Fruit fly (Drosophila melanogaster) whole organism, embryonic: ENCODE results near the gene mRpS35.

Experiments used
- Ada2b ChIP-seq: fragments of 200-800 bp; sonication (Bioruptor generic); IDR thresholded peaks from 2 replicates; pipeline ENCODE4 v1.3.6; 2022; ENCODE audit warnings: missing biosample characterization, missing genetic modification characterization
- Atf6 ChIP-seq: fragments of 200-800 bp; sonication (Bioruptor generic); IDR thresholded peaks from 2 replicates; pipeline ENCODE4 v1.3.6; 2022; ENCODE audit warnings: missing biosample characterization, missing genetic modification characterization
- CG10959 ChIP-seq: fragments of 200-800 bp; sonication (Bioruptor generic); IDR thresholded peaks from 2 replicates; pipeline ENCODE4 v1.3.6; 2022; ENCODE audit warnings: missing biosample characterization, missing genetic modification characterization
- CG11085 ChIP-seq: fragments of 200-800 bp; sonication (Bioruptor generic); IDR thresholded peaks from 2 replicates; pipeline ENCODE4 v1.3.6; 2022; ENCODE audit warnings: missing biosample characterization, missing genetic modification characterization
- CG12391 ChIP-seq: fragments of 200-800 bp; sonication (Bioruptor generic); optimal IDR thresholded peaks from 3 replicates; lab custom pipeline; 2018; ENCODE audit warnings: missing biosample characterization, mild to moderate bottlenecking, missing genetic modification characterization, moderate library complexity
- CG12769 ChIP-seq: fragments of 200-800 bp; sonication (Bioruptor generic); optimal IDR thresholded peaks from 2 replicates; lab custom pipeline; 2019; ENCODE audit warnings: missing biosample characterization, mild to moderate bottlenecking, missing genetic modification characterization, moderate library complexity
- CG13296 ChIP-seq: fragments of 200-800 bp; sonication (Bioruptor generic); optimal IDR thresholded peaks from 3 replicates; lab custom pipeline; 2018; ENCODE audit warnings: missing biosample characterization, mild to moderate bottlenecking, missing genetic modification characterization
- CG13775 ChIP-seq: fragments of 200-800 bp; sonication (Bioruptor generic); optimal IDR thresholded peaks from 3 replicates; lab custom pipeline; 2017; ENCODE audit warnings: missing biosample characterization, mild to moderate bottlenecking, missing genetic modification characterization
- CG13894 ChIP-seq: fragments of 200-800 bp; sonication (Bioruptor generic); optimal IDR thresholded peaks from 3 replicates; lab custom pipeline; 2018; ENCODE audit warnings: missing biosample characterization, mild to moderate bottlenecking, missing genetic modification characterization, moderate library complexity
- CG14710 ChIP-seq: fragments of 200-800 bp; sonication (Bioruptor generic); optimal IDR thresholded peaks from 3 replicates; lab custom pipeline; 2019; ENCODE audit warnings: missing biosample characterization, mild to moderate bottlenecking, missing genetic modification characterization, moderate library complexity
- CG17328 ChIP-seq: fragments of 200-800 bp; sonication (Bioruptor generic); IDR thresholded peaks from 2 replicates; pipeline ENCODE4 v1.3.6; 2022; ENCODE audit warnings: missing biosample characterization, missing genetic modification characterization
- CG18011 ChIP-seq: fragments of 200-800 bp; sonication (Bioruptor generic); optimal IDR thresholded peaks from 2 replicates; lab custom pipeline; 2017; ENCODE audit warnings: missing biosample characterization, missing genetic modification characterization, mild to moderate bottlenecking, moderate library complexity, missing genotype
- CG1832 ChIP-seq: fragments of 200-800 bp; sonication (Bioruptor generic); optimal IDR thresholded peaks from 2 replicates; lab custom pipeline; 2017; ENCODE audit warnings: missing biosample characterization, mild to moderate bottlenecking, missing genetic modification characterization, inconsistent platforms
- CG2199 ChIP-seq: fragments of 200-800 bp; sonication (Bioruptor generic); IDR thresholded peaks from 3 replicates; pipeline ENCODE4 v1.3.6; 2022; ENCODE audit warnings: missing biosample characterization, missing genetic modification characterization
- CG2875 ChIP-seq: fragments of 200-800 bp; sonication (Bioruptor generic); optimal IDR thresholded peaks from 2 replicates; lab custom pipeline; 2017; ENCODE audit warnings: missing biosample characterization, mild to moderate bottlenecking, missing genetic modification characterization, missing genetic modification reagents
- CG31441 ChIP-seq: fragments of 200-800 bp; sonication (Bioruptor generic); IDR thresholded peaks from 2 replicates; pipeline ENCODE4 v1.3.6; 2022; ENCODE audit warnings: missing biosample characterization, missing genetic modification characterization
- CG32772 ChIP-seq: fragments of 200-800 bp; sonication (Bioruptor generic); IDR thresholded peaks from 2 replicates; pipeline ENCODE4 v1.3.6; 2022; ENCODE audit warnings: missing biosample characterization, missing genetic modification characterization
- CG34376 ChIP-seq: fragments of 200-800 bp; sonication (Bioruptor generic); optimal IDR thresholded peaks from 2 replicates; lab custom pipeline; 2018; ENCODE audit warnings: missing biosample characterization, mild to moderate bottlenecking, missing genetic modification characterization
- CG34422 ChIP-seq: fragments of 200-800 bp; sonication (Bioruptor generic); IDR thresholded peaks from 3 replicates; pipeline ENCODE4 v1.3.6; 2022; ENCODE audit warnings: missing biosample characterization, missing genetic modification characterization
- CG4328 ChIP-seq: fragments of 200-800 bp; sonication (Bioruptor generic); optimal IDR thresholded peaks from 3 replicates; lab custom pipeline; 2017; ENCODE audit warnings: missing biosample characterization, missing genetic modification reagents, missing genetic modification characterization
- CG43689 ChIP-seq: fragments of 200-800 bp; sonication (Bioruptor generic); IDR thresholded peaks from 2 replicates; pipeline ENCODE4 v1.3.6; 2022; ENCODE audit warnings: missing biosample characterization, missing genetic modification characterization
- CG5245 ChIP-seq: fragments of 200-800 bp; sonication (Bioruptor generic); optimal IDR thresholded peaks from 3 replicates; lab custom pipeline; 2016; ENCODE audit warnings: missing biosample characterization, missing genetic modification characterization
- CG7357 ChIP-seq: fragments of 200-800 bp; sonication (Bioruptor generic); IDR thresholded peaks from 3 replicates; pipeline ENCODE4 v1.3.6; 2022; ENCODE audit warnings: missing biosample characterization, missing genetic modification characterization
- CG8281 ChIP-seq: fragments of 200-800 bp; sonication (Bioruptor generic); optimal IDR thresholded peaks from 2 replicates; lab custom pipeline; 2018; ENCODE audit warnings: missing biosample characterization, mild to moderate bottlenecking, missing genetic modification characterization, moderate library complexity
- CrebB ChIP-seq: fragments of 200-800 bp; sonication (Bioruptor generic); optimal IDR thresholded peaks from 3 replicates; lab custom pipeline; 2018; ENCODE audit warnings: missing biosample characterization, mild to moderate bottlenecking, missing genetic modification characterization
- Dbx ChIP-seq: fragments of 200-800 bp; sonication (Bioruptor generic); IDR thresholded peaks from 3 replicates; pipeline ENCODE4 v1.3.6; 2022; ENCODE audit warnings: missing biosample characterization, missing genetic modification characterization
- Fer2 ChIP-seq: fragments of 200-800 bp; sonication (Bioruptor generic); optimal IDR thresholded peaks from 2 replicates; lab custom pipeline; 2018; ENCODE audit warnings: missing biosample characterization, mild to moderate bottlenecking, missing genetic modification characterization, moderate library complexity
- Fer3 ChIP-seq: fragments of 200-800 bp; sonication (Bioruptor generic); optimal IDR thresholded peaks from 2 replicates; lab custom pipeline; 2018; ENCODE audit warnings: missing biosample characterization, mild to moderate bottlenecking, missing genetic modification characterization, moderate library complexity
- HLH54F ChIP-seq: fragments of 200-800 bp; sonication (Bioruptor generic); optimal IDR thresholded peaks from 3 replicates; lab custom pipeline; 2016; ENCODE audit warnings: missing biosample characterization, missing genetic modification characterization
- Kr ChIP-seq: fragments of 200-800 bp; sonication (Bioruptor generic); optimal IDR thresholded peaks from 2 replicates; lab custom pipeline; 2017; ENCODE audit warnings: missing biosample characterization, mild to moderate bottlenecking, missing genetic modification characterization
- MBD-R2 ChIP-seq: fragments of 200-800 bp; sonication (Bioruptor generic); IDR thresholded peaks from 2 replicates; pipeline ENCODE4 v1.3.6; 2022; ENCODE audit warnings: missing biosample characterization, missing genetic modification characterization
- MESR4 ChIP-seq: fragments of 200-800 bp; sonication (Bioruptor generic); optimal IDR thresholded peaks from 2 replicates; lab custom pipeline; 2018; ENCODE audit warnings: missing biosample characterization, mild to moderate bottlenecking, missing genetic modification characterization, moderate library complexity
- NC2β ChIP-seq: fragments of 200-800 bp; sonication (Bioruptor generic); optimal IDR thresholded peaks from 2 replicates; lab custom pipeline; 2016; ENCODE audit warnings: missing biosample characterization, missing genetic modification characterization
- Nf-YC ChIP-seq: fragments of 200-800 bp; optimal IDR thresholded peaks from 3 replicates; lab custom pipeline; 2019; ENCODE audit warnings: missing biosample characterization, mild to moderate bottlenecking, missing genetic modification characterization, moderate library complexity
- Ravus ChIP-seq: fragments of 200-800 bp; sonication (Bioruptor generic); IDR thresholded peaks from 2 replicates; pipeline ENCODE4 v1.3.6; 2022; ENCODE audit warnings: missing biosample characterization, missing genetic modification characterization
- Sin3A ChIP-seq: fragments of >200 bp; optimal IDR thresholded peaks from 2 replicates; lab custom pipeline; 2018
- Six4 ChIP-seq: fragments of 200-800 bp; sonication (Bioruptor generic); optimal IDR thresholded peaks from 2 replicates; lab custom pipeline; 2016; ENCODE audit warnings: missing biosample characterization, missing genetic modification characterization
- ase ChIP-seq: fragments of 200-800 bp; sonication (Bioruptor generic); IDR thresholded peaks from 3 replicates; pipeline ENCODE4 v1.3.6; 2022; ENCODE audit warnings: missing biosample characterization, missing genetic modification characterization
- az2 ChIP-seq: fragments of 200-800 bp; sonication (Bioruptor generic); optimal IDR thresholded peaks from 3 replicates; lab custom pipeline; 2016; ENCODE audit warnings: missing biosample characterization, missing genetic modification characterization
- btn ChIP-seq: fragments of 200-800 bp; sonication (Bioruptor generic); optimal IDR thresholded peaks from 2 replicates; lab custom pipeline; 2016; ENCODE audit warnings: missing biosample characterization, missing genetic modification characterization
- dati ChIP-seq: fragments of 200-800 bp; sonication (Bioruptor generic); IDR thresholded peaks from 2 replicates; pipeline ENCODE4 v1.3.6; 2022; ENCODE audit warnings: missing biosample characterization, missing genetic modification characterization
- eyg ChIP-seq: fragments of 200-800 bp; sonication (Bioruptor generic); optimal IDR thresholded peaks from 3 replicates; lab custom pipeline; 2016; ENCODE audit warnings: missing biosample characterization, missing genetic modification characterization
- nmo ChIP-seq: fragments of 200-800 bp; sonication (Bioruptor generic); optimal IDR thresholded peaks from 2 replicates; lab custom pipeline; 2018; ENCODE audit warnings: missing biosample characterization, mild to moderate bottlenecking, missing genetic modification characterization, moderate library complexity
- pb ChIP-seq: fragments of 200-800 bp; sonication (Bioruptor generic); optimal IDR thresholded peaks from 3 replicates; lab custom pipeline; 2016; ENCODE audit warnings: missing biosample characterization, missing genetic modification characterization
- pho ChIP-seq: fragments of 200-800 bp; sonication (Bioruptor generic); optimal IDR thresholded peaks from 2 replicates; lab custom pipeline; 2016; ENCODE audit warnings: missing biosample characterization, missing genetic modification characterization
- sens ChIP-seq: fragments of 200-800 bp; sonication (Bioruptor generic); peaks from one replicate; lab custom pipeline; 2016; ENCODE audit warnings: missing biosample characterization, missing genetic modification characterization
- sima ChIP-seq: fragments of 200-800 bp; sonication (Bioruptor generic); optimal IDR thresholded peaks from 2 replicates; lab custom pipeline; 2016; ENCODE audit warnings: missing biosample characterization, missing genetic modification characterization
- ssp ChIP-seq: fragments of 200-800 bp; sonication (Bioruptor generic); IDR thresholded peaks from 2 replicates; pipeline ENCODE4 v1.3.6; 2022; ENCODE audit warnings: missing biosample characterization, missing genetic modification characterization
- tin ChIP-seq: fragments of 200-800 bp; sonication (Bioruptor generic); optimal IDR thresholded peaks from 3 replicates; lab custom pipeline; 2016; ENCODE audit warnings: missing biosample characterization, missing genetic modification characterization
- twi ChIP-seq: fragments of 200-800 bp; optimal IDR thresholded peaks from 2 replicates; lab custom pipeline; 2019; ENCODE audit warnings: missing biosample characterization, mild to moderate bottlenecking, missing genetic modification characterization, moderate library complexity
- wdn ChIP-seq: fragments of 200-800 bp; sonication (Bioruptor generic); IDR thresholded peaks from 2 replicates; pipeline ENCODE4 v1.3.6; 2022; ENCODE audit warnings: missing biosample characterization, missing genetic modification characterization

The mRpS35 gene

dm6 chr3L:2765013-2765738 lies 15.5 kb upstream of the mRpS35 start (continued):
- TF ChIP-seq MBD-R2 (GFP tag; lab: Robert Waterston, UW) (no peak), CG13894 (no peak), CG4328 (peak; percentile 43), wdn (GFP tag; lab: Robert Waterston, UW) (no peak), btn (GFP tag; lab: Kevin White, UChicago) (no peak), MESR4 (GFP tag; lab: Kevin White, UChicago) (no peak), tin (GFP tag; lab: Kevin White, UChicago) (peak; percentile 25), CG2875 (no peak), Fer3 (no peak), CG11085 (no peak), CG10959 (GFP tag; lab: Robert Waterston, UW) (no peak), NC2β (GFP tag; lab: Kevin White, UChicago) (no peak), Ravus (GFP tag; lab: Robert Waterston, UW) (no peak), CG1832 (no peak), CG12769 (tag; lab: Kevin White, UChicago) (no peak), CG17328 (GFP tag; lab: Robert Waterston, UW) (no peak), CG18011 (GFP tag; lab: Kevin White, UChicago) (no peak), Nf-YC (no peak), nmo (GFP tag; lab: Kevin White, UChicago) (no peak), CG13775 (GFP tag; lab: Kevin White, UChicago) (no peak), CG12391 (tag; lab: Kevin White, UChicago) (peak; percentile 26), CG34376 (GFP tag; lab: Kevin White, UChicago) (no peak), Atf6 (GFP tag; lab: Robert Waterston, UW) (0 out of 2 replicates have a peak, but pooled peaks have one; percentile 12), Kr (GFP tag; lab: Kevin White, UChicago) (no peak), CG7357 (GFP tag; lab: Robert Waterston, UW) (no peak), CG14710 (no peak), Sin3A (lab: Kevin White, UChicago) (no peak), dati (GFP tag; lab: Robert Waterston, UW) (no peak), CG32772 (GFP tag; lab: Robert Waterston, UW) (peak; percentile 18; the same call in 1 of the 2 replicates), CG34422 (GFP tag; lab: Robert Waterston, UW) (no peak), Dbx (GFP tag; lab: Robert Waterston, UW) (no peak), eyg (GFP tag; lab: Kevin White, UChicago) (no peak), pho (GFP tag; lab: Kevin White, UChicago) (no peak), CG5245 (GFP tag; lab: Kevin White, UChicago) (peak; percentile 10), Ada2b (GFP tag; lab: Robert Waterston, UW) (peak; percentile 37; the same call in 1 of the 2 replicates), ssp (GFP tag; lab: Robert Waterston, UW) (no peak), CG8281 (no peak), HLH54F (GFP tag; lab: Kevin White, UChicago) (no peak), ase (no peak; the same call in 2 of the 3 replicates), sima (GFP tag; lab: Kevin White, UChicago) (no peak), Fer2 (tag; lab: Kevin White, UChicago) (no peak), pb (GFP tag; lab: Kevin White, UChicago) (no peak), CG31441 (GFP tag; lab: Robert Waterston, UW) (peak; percentile 32; the same call in 1 of the 2 replicates), sens (peak; percentile 84), CG13296 (GFP tag; lab: Kevin White, UChicago) (no peak), Six4 (GFP tag; lab: Kevin White, UChicago) (no peak), CrebB (tag; lab: Kevin White, UChicago) (no peak), CG43689 (no peak), az2 (GFP tag; lab: Kevin White, UChicago) (peak; percentile 22), twi (tag; lab: Kevin White, UChicago) (no peak), CG2199 (no peak; the same call in 2 of the 3 replicates)
